Worm (Caenorhabditis elegans) whole organism, L3 larva: ENCODE data around the gene ins-14.

ENCODE experiments used
- ama-1 ChIP-seq: fragments of 150-350 bp; optimal IDR thresholded peaks from 2 replicates; lab custom pipeline; 2018
- lin-15B ChIP-seq: fragments of 150-350 bp; optimal IDR thresholded peaks from 2 replicates; lab custom pipeline; 2014; ENCODE audit warnings: missing biosample characterization, missing genetic modification characterization
- lin-39 ChIP-seq: fragments of 150-350 bp; optimal IDR thresholded peaks from 2 replicates; lab custom pipeline; 2018; ENCODE audit warnings: missing biosample characterization, missing genetic modification reagents, missing genetic modification characterization
- nhr-11 ChIP-seq: fragments of 150-350 bp; optimal IDR thresholded peaks from 2 replicates; lab custom pipeline; 2014; ENCODE audit warnings: missing biosample characterization, missing genetic modification characterization
- pha-4 ChIP-seq: fragments of 150-350 bp; optimal IDR thresholded peaks from 2 replicates; lab custom pipeline; 2014; ENCODE audit warnings: missing biosample characterization, missing genetic modification reagents, missing genetic modification characterization
- pqm-1 ChIP-seq: fragments of 150-350 bp; optimal IDR thresholded peaks from 2 replicates; lab custom pipeline; 2017; ENCODE audit warnings: missing biosample characterization, missing genetic modification characterization, inconsistent platforms
- ztf-11 ChIP-seq: fragments of 150-350 bp; optimal IDR thresholded peaks from 2 replicates; lab custom pipeline; 2014; ENCODE audit warnings: missing biosample characterization, missing genetic modification characterization
- ztf-4 ChIP-seq: fragments of 150-350 bp; optimal IDR thresholded peaks from 2 replicates; lab custom pipeline; 2014; ENCODE audit warnings: missing biosample characterization, missing genetic modification characterization

- no peak for TF ChIP-seq pha-4 (tag; lab: Kevin White, UChicago)
- TF ChIP-seq nhr-11 (tag; lab: Kevin White, UChicago): no peak
- no peak for TF ChIP-seq pqm-1
- TF ChIP-seq lin-39 (tag; lab: Kevin White, UChicago): peak; percentile 65
- no peak for TF ChIP-seq ztf-4 (tag; lab: Kevin White, UChicago)
- peak; percentile 21 for TF ChIP-seq lin-15B (tag; lab: Kevin White, UChicago)
- TF ChIP-seq ztf-11: no peak
- no peak for TF ChIP-seq ama-1 (lab: Kevin White, UChicago)
Measured at ce11 chrII:6708980-6709379, 36.6 kb downstream of the ins-14 start.
